Worm (Caenorhabditis elegans): Measurements from ENCODE around the gene srd-5.

srd-5 gene

DNA sequence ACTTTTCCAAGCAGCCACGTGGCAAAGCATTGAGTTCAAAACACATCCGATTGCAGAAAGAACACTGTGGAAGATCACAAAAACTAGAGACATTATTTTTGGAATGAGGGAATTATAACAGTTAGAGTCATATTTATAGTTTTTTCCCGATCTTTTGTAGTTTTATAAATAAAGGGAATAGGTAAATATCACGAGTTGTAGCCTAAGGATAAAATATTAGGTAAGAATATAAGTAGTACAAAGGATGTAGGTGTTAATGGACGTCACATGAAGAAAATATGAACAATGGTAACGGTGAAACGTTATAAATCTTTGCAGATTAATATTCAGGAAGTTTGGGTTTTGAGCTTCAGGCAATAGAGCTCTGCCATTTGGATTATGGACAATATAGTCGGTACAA, at the start of gene srd-5:
srd-5 (minus strand) TSS at position 101 of the 400 bp plus-strand sequence.
- TF ChIP-seq hlh-8 (tag; optimal IDR thresholded peaks at IDR 0.05) (no peak), K09A11.1 (tag; optimal IDR thresholded peaks at IDR 0.05; ENCODE audit: insufficient read depth) (no peak), sdc-2 (tag; optimal IDR thresholded peaks at IDR 0.05) (no peak), pha-2 (tag; optimal IDR thresholded peaks at IDR 0.05) (no peak)

DNA sequence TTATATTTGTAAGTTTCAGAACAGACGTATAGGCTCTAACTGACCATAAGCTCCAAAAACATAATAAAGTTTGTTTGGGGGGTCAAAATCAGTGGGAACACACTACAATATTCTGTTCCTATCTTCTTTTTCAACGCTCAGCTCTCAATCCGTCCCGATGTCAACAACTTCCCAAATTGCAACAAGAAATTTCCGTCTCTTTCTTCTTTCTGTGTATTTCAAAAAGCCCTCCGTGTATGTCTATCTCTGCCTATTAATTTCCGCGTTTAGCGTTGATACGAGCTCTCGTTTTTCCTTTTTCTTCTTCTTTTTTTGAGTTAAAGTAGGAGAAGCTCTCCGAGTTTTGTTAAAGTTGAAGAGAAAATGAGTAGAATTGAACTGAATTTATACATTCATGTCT, 49.3 kb upstream of the srd-5 start:
- TF ChIP-seq ttx-3 (tag; optimal IDR thresholded peaks at IDR 0.05) (no peak), ceh-30 (tag; optimal IDR thresholded peaks at IDR 0.05) (no peak), unc-86 (tag; optimal IDR thresholded peaks at IDR 0.05) (no peak), pag-3 (tag; optimal IDR thresholded peaks at IDR 0.05; ENCODE audit: borderline replicate concordance) (no peak), ahr-1 (tag; optimal IDR thresholded peaks at IDR 0.05) (no peak)

DNA sequence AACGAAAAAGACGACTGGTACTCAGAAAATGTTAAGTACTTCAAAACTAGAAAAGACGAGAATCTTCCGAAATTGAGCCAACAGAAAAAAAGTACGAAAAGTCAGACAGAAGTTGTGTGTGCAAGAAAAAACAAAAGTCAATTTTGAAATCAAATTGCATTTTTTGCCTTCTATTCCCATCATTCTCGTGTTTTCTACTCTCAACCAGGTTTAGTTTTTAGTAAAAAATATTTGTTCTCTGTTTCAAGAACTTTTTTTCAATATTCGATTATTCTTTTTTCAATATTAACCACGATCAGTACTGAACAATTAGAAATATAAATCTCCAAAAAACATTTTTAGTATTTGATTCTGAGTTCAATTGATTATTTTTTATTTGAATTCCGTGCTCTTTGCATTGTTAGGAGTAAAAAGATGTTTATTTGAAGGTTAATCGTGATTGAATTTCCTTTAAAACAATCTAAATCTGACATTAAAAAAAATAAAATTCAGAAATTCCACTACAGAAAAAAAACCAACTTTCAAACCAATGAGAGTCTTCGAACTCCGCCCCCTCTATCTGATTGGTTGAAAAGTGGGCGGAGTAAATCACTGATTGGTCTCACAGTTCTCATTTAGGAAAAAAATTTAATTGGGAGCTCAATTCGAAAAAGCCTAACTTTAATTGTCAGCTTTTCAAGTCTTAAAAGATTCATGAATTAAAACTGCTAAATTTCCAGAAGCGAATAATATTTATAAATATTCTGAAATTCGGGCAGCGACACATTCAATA, 41.2 kb upstream of the srd-5 start:
- TF ChIP-seq ama-1 (optimal IDR thresholded peaks at IDR 0.05) (no peak), nfya-1 (tag; optimal IDR thresholded peaks at IDR 0.05) (peak; percentile 97), K09A11.1 (tag; optimal IDR thresholded peaks at IDR 0.05; ENCODE audit: insufficient read depth) (no peak)

DNA sequence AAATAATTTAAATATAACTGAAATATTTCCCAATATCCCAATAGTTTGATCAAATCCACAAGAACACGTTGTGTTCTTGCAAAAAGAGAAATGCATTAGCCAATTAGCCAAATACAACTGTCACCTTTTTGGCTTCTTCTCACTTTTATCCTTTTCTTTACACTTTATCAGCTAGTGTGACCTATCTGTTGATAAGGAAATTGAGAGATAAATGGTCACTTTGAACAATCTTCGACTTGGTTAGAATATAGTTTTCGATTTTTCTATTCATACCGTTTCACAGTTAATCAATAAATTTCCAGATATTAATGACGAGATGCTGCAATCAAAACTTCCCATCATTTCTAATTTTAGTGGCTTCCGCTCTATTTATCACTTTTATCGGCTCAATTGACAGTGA, 34.5 kb upstream of the srd-5 start, which contains the start of gene C55C3.1:
C55C3.1 (plus strand) TSS at position 301 of the 400 bp plus-strand sequence.
- TF ChIP-seq K09A11.1 (tag; optimal IDR thresholded peaks at IDR 0.05; ENCODE audit: insufficient read depth), result no peak
- peak; percentile 20 for TF ChIP-seq elt-2 (tag; optimal IDR thresholded peaks at IDR 0.05)

DNA sequence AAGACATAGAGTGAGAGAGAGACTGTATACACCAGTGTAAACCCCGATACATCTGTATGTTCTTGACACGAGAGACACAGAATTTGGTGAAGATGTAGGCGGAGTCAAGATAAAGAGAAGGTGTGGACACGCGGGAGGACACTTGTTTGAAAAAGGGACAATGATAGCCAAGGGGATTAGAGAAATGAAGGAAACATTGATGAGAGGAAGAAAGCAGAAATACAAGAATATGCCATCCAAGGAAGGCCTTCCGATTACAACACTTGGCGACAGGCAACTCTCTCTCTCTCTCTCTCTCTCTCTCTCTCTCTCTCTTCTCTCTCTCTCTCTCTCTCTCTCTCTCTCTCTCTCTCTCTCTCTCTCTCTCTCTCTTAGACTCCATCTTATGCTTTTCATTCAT, 32.3 kb upstream of the srd-5 start:
- no peak for TF ChIP-seq ceh-31 (tag; optimal IDR thresholded peaks at IDR 0.05)
- TF ChIP-seq Y22D7AL.16 (tag; optimal IDR thresholded peaks at IDR 0.05), result no peak

DNA sequence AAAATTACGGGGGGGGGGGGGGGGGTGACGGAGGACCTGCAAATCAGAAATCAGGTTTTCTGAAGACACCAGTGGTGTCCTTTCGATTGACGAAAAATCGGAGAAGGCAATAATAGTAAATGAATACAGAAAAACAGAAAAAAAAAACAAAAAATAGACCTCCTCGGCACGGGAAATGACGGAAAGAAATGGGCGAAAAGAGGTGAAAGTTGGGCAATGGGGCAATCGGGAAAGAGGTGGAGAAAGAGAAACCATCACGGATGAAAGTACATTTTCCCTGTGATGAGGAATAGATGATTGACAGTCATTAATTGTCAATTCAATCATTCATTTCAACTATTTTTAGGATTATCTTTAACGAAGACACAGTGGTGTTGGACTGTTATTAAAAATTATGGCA, 29.6 kb upstream of the srd-5 start:
- TF ChIP-seq ceh-6 (GFP tag; optimal IDR thresholded peaks at IDR 0.05), result no peak
- TF ChIP-seq sox-4 (tag; optimal IDR thresholded peaks at IDR 0.05), result no peak
- no peak for TF ChIP-seq F13H6.1 (tag; optimal IDR thresholded peaks at IDR 0.05)
- no peak for TF ChIP-seq madf-2 (tag; optimal IDR thresholded peaks at IDR 0.05)
- TF ChIP-seq hlh-15 (tag; optimal IDR thresholded peaks at IDR 0.05), result no peak
- TF ChIP-seq K02D7.2 (tag; optimal IDR thresholded peaks at IDR 0.05), result no peak

DNA sequence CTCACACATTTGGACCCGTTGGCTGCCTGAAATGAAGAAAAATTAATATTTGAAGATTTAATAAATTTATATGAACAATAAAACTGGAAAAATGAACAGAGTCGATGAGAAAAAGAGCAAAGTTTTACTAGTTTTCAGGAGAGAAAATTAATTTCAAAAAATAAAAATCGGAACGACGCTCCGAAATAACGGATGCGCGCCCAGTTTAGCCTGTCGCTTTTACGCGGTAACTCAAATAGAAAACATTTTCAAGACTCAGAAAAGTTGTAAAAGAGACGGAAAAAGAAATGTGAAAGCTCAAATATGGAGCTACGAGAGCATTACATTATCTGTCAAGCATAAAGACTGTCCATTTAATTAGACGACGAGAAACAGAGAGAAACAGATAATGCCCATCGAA, 29.1 kb upstream of the srd-5 start, which contains the start of the genes C55C3.73 and perm-5:
C55C3.73 (minus strand) TSS at position 9 of the 400 bp plus-strand sequence.
perm-5 (minus strand) TSS at position 26 of the 400 bp plus-strand sequence.
- TF ChIP-seq lin-11 (tag; optimal IDR thresholded peaks at IDR 0.05), result no peak
- TF ChIP-seq elt-4 (tag; optimal IDR thresholded peaks at IDR 0.05), result no peak
- TF ChIP-seq ceh-24 (tag; optimal IDR thresholded peaks at IDR 0.05), result no peak
- TF ChIP-seq K09A11.1 (tag; optimal IDR thresholded peaks at IDR 0.05; ENCODE audit: insufficient read depth), result no peak
- no peak for TF ChIP-seq lim-6 (tag; optimal IDR thresholded peaks at IDR 0.05)
- TF ChIP-seq unc-42 (tag; optimal IDR thresholded peaks at IDR 0.05), result no peak
- TF ChIP-seq mec-3 (tag; optimal IDR thresholded peaks at IDR 0.05; ENCODE audit: borderline replicate concordance), result no peak
- TF ChIP-seq nhr-11 (tag; optimal IDR thresholded peaks at IDR 0.05), result no peak
- TF ChIP-seq ceh-48 (tag; optimal IDR thresholded peaks at IDR 0.05), result no peak
- TF ChIP-seq nfya-1 (tag; optimal IDR thresholded peaks at IDR 0.05), result no peak
- no peak for TF ChIP-seq fax-1 (tag; optimal IDR thresholded peaks at IDR 0.05)
- no peak for TF ChIP-seq pha-2 (tag; optimal IDR thresholded peaks at IDR 0.05)
- no peak for TF ChIP-seq pqm-1 (tag; optimal IDR thresholded peaks at IDR 0.05)
- TF ChIP-seq ceh-18 (tag; optimal IDR thresholded peaks at IDR 0.05), result no peak
- no peak for TF ChIP-seq unc-55 (GFP tag; optimal IDR thresholded peaks at IDR 0.05)
- no peak for TF ChIP-seq hlh-6 (tag; optimal IDR thresholded peaks at IDR 0.05)
- no peak for TF ChIP-seq unc-86 (tag; optimal IDR thresholded peaks at IDR 0.05)
- no peak for TF ChIP-seq ceh-30 (tag; optimal IDR thresholded peaks at IDR 0.05)

All from whole organism, late embryonic.